Fruit fly (Drosophila melanogaster) whole organism, embryonic: ENCODE data around the gene CG15473.

Source experiments
- CG12391 ChIP-seq: fragments of 200-800 bp; sonication (Bioruptor generic); optimal IDR thresholded peaks from 3 replicates; lab custom pipeline; 2018; ENCODE audit warnings: missing biosample characterization, mild to moderate bottlenecking, missing genetic modification characterization, moderate library complexity
- CG12942 ChIP-seq: fragments of 200-800 bp; sonication (Bioruptor generic); optimal IDR thresholded peaks from 3 replicates; lab custom pipeline; 2016; ENCODE audit warnings: missing biosample characterization, missing genetic modification characterization
- CG32772 ChIP-seq: fragments of 200-800 bp; sonication (Bioruptor generic); IDR thresholded peaks from 2 replicates; pipeline ENCODE4 v1.3.6; 2022; ENCODE audit warnings: missing biosample characterization, missing genetic modification characterization
- CG4404 ChIP-seq: fragments of 200-800 bp; sonication (Bioruptor generic); IDR thresholded peaks from 2 replicates; pipeline ENCODE4 v1.3.6; 2022; ENCODE audit warnings: missing biosample characterization, missing genetic modification characterization
- D ChIP-seq, 2 experiments: fragments of 200-800 bp in 1 of 2; fragments of >200 bp in 1 of 2; sonication (Bioruptor generic) in 1 of 2; optimal IDR thresholded peaks; 2 replicates in 1 of 2; 3 replicates in 1 of 2; lab custom pipeline; 2017; ENCODE audit warnings: mild to moderate bottlenecking in 1 of 2, missing biosample characterization in 1 of 2, missing genetic modification characterization in 1 of 2, missing genetic modification reagents in 1 of 2
- Gug ChIP-seq: fragments of 200-800 bp; sonication (Bioruptor generic); IDR thresholded peaks from 4 replicates; pipeline ENCODE4 v1.3.6; 2022; ENCODE audit warnings: missing biosample characterization, missing genetic modification characterization
- HHEX ChIP-seq: fragments of 200-800 bp; sonication (Bioruptor generic); optimal IDR thresholded peaks from 3 replicates; lab custom pipeline; 2017; ENCODE audit warnings: missing biosample characterization, mild to moderate bottlenecking, missing genetic modification characterization, missing genetic modification reagents
- Hr78 ChIP-seq, 2 experiments: fragments of 200-800 bp in 1 of 2; fragments of >200 bp in 1 of 2; sonication (Bioruptor generic) in 1 of 2; optimal IDR thresholded peaks; 2 replicates each; lab custom pipeline; 2017 to 2019; ENCODE audit warnings: missing biosample characterization in 2 of 2, missing genetic modification characterization in 2 of 2, mild to moderate bottlenecking in 1 of 2, moderate library complexity in 1 of 2
- Sox102F ChIP-seq: fragments of 200-800 bp; sonication (Bioruptor generic); optimal IDR thresholded peaks from 2 replicates; lab custom pipeline; 2018; ENCODE audit warnings: missing biosample characterization, mild to moderate bottlenecking, missing genetic modification characterization, moderate library complexity
- caup ChIP-seq: fragments of 200-800 bp; sonication (Bioruptor generic); optimal IDR thresholded peaks from 3 replicates; lab custom pipeline; 2017; ENCODE audit warnings: missing biosample characterization, mild to moderate bottlenecking, missing genetic modification characterization, moderate library complexity; ENCODE audit not compliant: severe bottlenecking
- dysf ChIP-seq: fragments of 200-800 bp; sonication (Bioruptor generic); IDR thresholded peaks from 3 replicates; pipeline ENCODE4 v1.3.6; 2022; ENCODE audit warnings: missing biosample characterization, missing genetic modification characterization
- en ChIP-seq: fragments of 200-800 bp; sonication (Bioruptor generic); optimal IDR thresholded peaks from 2 replicates; lab custom pipeline; 2016; ENCODE audit warnings: missing biosample characterization, missing genetic modification characterization
- slbo ChIP-seq: fragments of 200-800 bp; sonication (Bioruptor generic); IDR thresholded peaks from 2 replicates; pipeline ENCODE4 v1.3.6; 2022; ENCODE audit warnings: missing biosample characterization, missing genetic modification characterization
- tin ChIP-seq: fragments of 200-800 bp; sonication (Bioruptor generic); optimal IDR thresholded peaks from 3 replicates; lab custom pipeline; 2016; ENCODE audit warnings: missing biosample characterization, missing genetic modification characterization

- TF ChIP-seq CG12942 (GFP tag; lab: Kevin White, UChicago): no peak
- TF ChIP-seq CG4404 (GFP tag; lab: Robert Waterston, UW): no peak
- no peak for TF ChIP-seq Hr78 (GFP tag; optimal IDR thresholded peaks at IDR 0.05; lab: Kevin White, UChicago)
- TF ChIP-seq CG12391 (tag; lab: Kevin White, UChicago): no peak
- no peak for TF ChIP-seq HHEX (GFP tag; lab: Kevin White, UChicago)
- no peak for TF ChIP-seq D (optimal IDR thresholded peaks at IDR 0.05; lab: Kevin White, UChicago)
- no peak for TF ChIP-seq D (GFP tag; optimal IDR thresholded peaks at IDR 0.05; lab: Kevin White, UChicago)
- TF ChIP-seq en: no peak
- no peak for TF ChIP-seq CG32772 (GFP tag; lab: Robert Waterston, UW)
- TF ChIP-seq tin (GFP tag; lab: Kevin White, UChicago): no peak
- TF ChIP-seq slbo (GFP tag; lab: Robert Waterston, UW): no peak
- TF ChIP-seq caup (GFP tag; lab: Kevin White, UChicago): no peak
- no peak for TF ChIP-seq dysf
- TF ChIP-seq Sox102F (GFP tag; lab: Kevin White, UChicago): no peak
- no peak for TF ChIP-seq Gug (GFP tag; lab: Robert Waterston, UW)
Observed at dm6 chrX:4699370-4699769, 45.1 kb upstream of the CG15473 start.
